Fruit fly (Drosophila melanogaster) whole organism, embryonic: ENCODE data around the gene CG4074.

ENCODE experiments used
- Ada2b ChIP-seq: fragments of 200-800 bp; sonication (Bioruptor generic); IDR thresholded peaks from 2 replicates; pipeline ENCODE4 v1.3.6; 2022; ENCODE audit warnings: missing biosample characterization, missing genetic modification characterization
- BEAF-32 ChIP-seq: fragments of 200-800 bp; sonication (Bioruptor generic); optimal IDR thresholded peaks from 3 replicates; lab custom pipeline; 2017; ENCODE audit warnings: missing biosample characterization, missing genetic modification characterization, mild to moderate bottlenecking, moderate library complexity, missing genetic modification reagents
- Bdp1 ChIP-seq: fragments of 200-800 bp; sonication (Bioruptor generic); optimal IDR thresholded peaks from 3 replicates; lab custom pipeline; 2016; ENCODE audit warnings: missing biosample characterization, missing genetic modification characterization
- CG12104 ChIP-seq: fragments of 200-800 bp; sonication (Bioruptor generic); optimal IDR thresholded peaks from 3 replicates; lab custom pipeline; 2016; ENCODE audit warnings: missing biosample characterization, missing genetic modification characterization
- CG12299 ChIP-seq: fragments of 200-800 bp; sonication (Bioruptor generic); optimal IDR thresholded peaks from 2 replicates; lab custom pipeline; 2018; ENCODE audit warnings: missing biosample characterization, mild to moderate bottlenecking, missing genetic modification characterization
- CG12659 ChIP-seq: fragments of 200-800 bp; sonication (Bioruptor generic); optimal IDR thresholded peaks from 3 replicates; lab custom pipeline; 2017; ENCODE audit warnings: mild to moderate bottlenecking, missing biosample characterization, missing genetic modification reagents, missing genetic modification characterization
- CG13424 ChIP-seq: fragments of 200-800 bp; sonication (Bioruptor generic); optimal IDR thresholded peaks from 2 replicates; lab custom pipeline; 2019; ENCODE audit warnings: missing biosample characterization, mild to moderate bottlenecking, missing genetic modification characterization, moderate library complexity
- CG14710 ChIP-seq: fragments of 200-800 bp; sonication (Bioruptor generic); optimal IDR thresholded peaks from 3 replicates; lab custom pipeline; 2019; ENCODE audit warnings: missing biosample characterization, mild to moderate bottlenecking, missing genetic modification characterization, moderate library complexity
- CG17568 ChIP-seq: fragments of 200-800 bp; sonication (Bioruptor generic); optimal IDR thresholded peaks from 2 replicates; lab custom pipeline; 2018; ENCODE audit warnings: missing biosample characterization, mild to moderate bottlenecking, missing genetic modification characterization, moderate library complexity
- CG17829 ChIP-seq: fragments of 200-800 bp; optimal IDR thresholded peaks from 2 replicates; lab custom pipeline; 2019; ENCODE audit warnings: missing biosample characterization, mild to moderate bottlenecking, missing genetic modification characterization, moderate library complexity
- CG18011 ChIP-seq: fragments of 200-800 bp; sonication (Bioruptor generic); optimal IDR thresholded peaks from 2 replicates; lab custom pipeline; 2017; ENCODE audit warnings: missing biosample characterization, missing genetic modification characterization, mild to moderate bottlenecking, moderate library complexity, missing genotype
- CG1832 ChIP-seq: fragments of 200-800 bp; sonication (Bioruptor generic); optimal IDR thresholded peaks from 2 replicates; lab custom pipeline; 2017; ENCODE audit warnings: missing biosample characterization, mild to moderate bottlenecking, missing genetic modification characterization, inconsistent platforms
- CG31441 ChIP-seq: fragments of 200-800 bp; sonication (Bioruptor generic); IDR thresholded peaks from 2 replicates; pipeline ENCODE4 v1.3.6; 2022; ENCODE audit warnings: missing biosample characterization, missing genetic modification characterization
- CG3995 ChIP-seq: fragments of 200-800 bp; sonication (Bioruptor generic); optimal IDR thresholded peaks from 3 replicates; lab custom pipeline; 2016; ENCODE audit warnings: missing biosample characterization, missing genetic modification characterization
- CG5180 ChIP-seq: fragments of 200-800 bp; sonication (Bioruptor generic); optimal IDR thresholded peaks from 3 replicates; lab custom pipeline; 2017; ENCODE audit warnings: missing biosample characterization, missing genetic modification characterization, mild to moderate bottlenecking, moderate library complexity, missing genetic modification reagents
- Chrac-16 ChIP-seq: fragments of 200-800 bp; sonication (Bioruptor generic); optimal IDR thresholded peaks from 3 replicates; lab custom pipeline; 2016; ENCODE audit warnings: missing biosample characterization, missing genetic modification characterization
- Dbx ChIP-seq: fragments of 200-800 bp; sonication (Bioruptor generic); IDR thresholded peaks from 3 replicates; pipeline ENCODE4 v1.3.6; 2022; ENCODE audit warnings: missing biosample characterization, missing genetic modification characterization
- Dek ChIP-seq: fragments of 200-800 bp; sonication (Bioruptor generic); optimal IDR thresholded peaks from 3 replicates; lab custom pipeline; 2019; ENCODE audit warnings: missing biosample characterization, mild to moderate bottlenecking, missing genetic modification characterization, moderate library complexity
- Dip3 ChIP-seq: fragments of 200-800 bp; sonication (Bioruptor generic); optimal IDR thresholded peaks from 3 replicates; lab custom pipeline; 2016; ENCODE audit warnings: missing biosample characterization, missing genetic modification characterization
- Dll ChIP-seq: fragments of 200-800 bp; sonication (Bioruptor generic); IDR thresholded peaks from 4 replicates; pipeline ENCODE4 v1.3.6; 2022; ENCODE audit warnings: missing biosample characterization, missing genetic modification characterization; ENCODE audit not compliant: partially characterized antibody
- Doc3 ChIP-seq: fragments of 200-800 bp; sonication (Bioruptor generic); IDR thresholded peaks from 3 replicates; pipeline ENCODE4 v1.3.6; 2022; ENCODE audit warnings: missing biosample characterization, missing genetic modification characterization; ENCODE audit not compliant: partially characterized antibody
- Kr ChIP-seq: fragments of 200-800 bp; sonication (Bioruptor generic); optimal IDR thresholded peaks from 2 replicates; lab custom pipeline; 2017; ENCODE audit warnings: missing biosample characterization, mild to moderate bottlenecking, missing genetic modification characterization
- MESR4 ChIP-seq: fragments of 200-800 bp; sonication (Bioruptor generic); optimal IDR thresholded peaks from 2 replicates; lab custom pipeline; 2018; ENCODE audit warnings: missing biosample characterization, mild to moderate bottlenecking, missing genetic modification characterization, moderate library complexity
- PHDP ChIP-seq: fragments of 200-800 bp; sonication (Bioruptor generic); optimal IDR thresholded peaks from 3 replicates; lab custom pipeline; 2018; ENCODE audit warnings: missing biosample characterization, mild to moderate bottlenecking, missing genetic modification characterization, moderate library complexity
- Sox102F ChIP-seq: fragments of 200-800 bp; sonication (Bioruptor generic); optimal IDR thresholded peaks from 2 replicates; lab custom pipeline; 2018; ENCODE audit warnings: missing biosample characterization, mild to moderate bottlenecking, missing genetic modification characterization, moderate library complexity
- Stat92E ChIP-seq, 3 experiments: fragments of >200 bp in 2 of 3; fragments of 200-800 bp in 1 of 3; sonication (Bioruptor generic) in 1 of 3; optimal IDR thresholded peaks; 2 replicates each; lab custom pipeline; 2017 to 2019; ENCODE audit warnings: missing biosample characterization in 3 of 3, missing genetic modification characterization in 3 of 3, mild to moderate bottlenecking in 1 of 3, moderate library complexity in 1 of 3
- amos ChIP-seq: fragments of 200-800 bp; sonication (Bioruptor generic); IDR thresholded peaks from 2 replicates; pipeline ENCODE4 v1.3.6; 2022; ENCODE audit warnings: missing biosample characterization, missing genetic modification characterization; ENCODE audit not compliant: partially characterized antibody
- bcd ChIP-seq: fragments of 200-800 bp; sonication (Bioruptor generic); optimal IDR thresholded peaks from 2 replicates; lab custom pipeline; 2017; ENCODE audit warnings: missing biosample characterization, mild to moderate bottlenecking, missing genetic modification characterization
- fd96Cb ChIP-seq: fragments of 200-800 bp; sonication (Bioruptor generic); optimal IDR thresholded peaks from 2 replicates; lab custom pipeline; 2018; ENCODE audit warnings: missing biosample characterization, mild to moderate bottlenecking, missing genetic modification characterization, moderate library complexity
- gfzf ChIP-seq: fragments of 200-800 bp; sonication (Bioruptor generic); optimal IDR thresholded peaks from 2 replicates; lab custom pipeline; 2016; ENCODE audit warnings: missing biosample characterization, mild to moderate bottlenecking, missing genetic modification characterization, moderate library complexity
- grau ChIP-seq: fragments of 200-800 bp; optimal IDR thresholded peaks from 3 replicates; lab custom pipeline; 2019; ENCODE audit warnings: missing biosample characterization, mild to moderate bottlenecking, missing genetic modification characterization, moderate library complexity
- grn ChIP-seq: fragments of 200-800 bp; sonication (Bioruptor generic); optimal IDR thresholded peaks from 3 replicates; lab custom pipeline; 2017; ENCODE audit warnings: missing biosample characterization, missing genetic modification characterization
- gsb-n ChIP-seq: fragments of 200-800 bp; sonication (Bioruptor generic); optimal IDR thresholded peaks from 3 replicates; lab custom pipeline; 2018; ENCODE audit warnings: missing biosample characterization, mild to moderate bottlenecking, missing genetic modification characterization
- kay ChIP-seq: fragments of 200-800 bp; sonication (Bioruptor generic); optimal IDR thresholded peaks from 2 replicates; lab custom pipeline; 2016; ENCODE audit warnings: missing biosample characterization, missing genetic modification characterization
- kni ChIP-seq: fragments of 200-800 bp; sonication (Bioruptor generic); optimal IDR thresholded peaks from 3 replicates; lab custom pipeline; 2017; ENCODE audit warnings: mild to moderate bottlenecking, missing biosample characterization, missing genetic modification reagents, missing genetic modification characterization
- lmd ChIP-seq: fragments of 200-800 bp; sonication (Bioruptor generic); IDR thresholded peaks from 2 replicates; pipeline ENCODE4 v1.3.6; 2022; ENCODE audit warnings: missing biosample characterization, missing genetic modification characterization
- lov ChIP-seq, 2 experiments: fragments of 200-800 bp in 1 of 2; fragments of >200 bp in 1 of 2; sonication (Bioruptor generic) in 1 of 2; IDR thresholded peaks in 1 of 2; optimal IDR thresholded peaks in 1 of 2; 2 replicates in 1 of 2; 3 replicates in 1 of 2; pipeline versions ENCODE4 v1.3.6 to Lab custom; 2017 to 2022; ENCODE audit warnings: missing biosample characterization in 1 of 2, missing genetic modification characterization in 1 of 2
- odd ChIP-seq: fragments of 200-800 bp; sonication (Bioruptor generic); optimal IDR thresholded peaks from 2 replicates; lab custom pipeline; 2017; ENCODE audit warnings: missing biosample characterization, mild to moderate bottlenecking, missing genetic modification characterization
- psq ChIP-seq: fragments of 200-800 bp; sonication (Bioruptor generic); optimal IDR thresholded peaks from 2 replicates; lab custom pipeline; 2017; ENCODE audit warnings: missing biosample characterization, missing genetic modification characterization
- tap ChIP-seq: fragments of 200-800 bp; optimal IDR thresholded peaks from 3 replicates; lab custom pipeline; 2019; ENCODE audit warnings: missing biosample characterization, mild to moderate bottlenecking, missing genetic modification characterization, moderate library complexity
- tgo ChIP-seq: fragments of 200-800 bp; sonication (Bioruptor generic); IDR thresholded peaks from 3 replicates; pipeline ENCODE4 v1.3.6; 2022; ENCODE audit warnings: missing biosample characterization, missing genetic modification characterization
- trem ChIP-seq: fragments of 200-800 bp; optimal IDR thresholded peaks from 3 replicates; lab custom pipeline; 2019; ENCODE audit warnings: missing biosample characterization, mild to moderate bottlenecking, missing genetic modification characterization, moderate library complexity
- tup ChIP-seq: fragments of 200-800 bp; sonication (Bioruptor generic); optimal IDR thresholded peaks from 2 replicates; lab custom pipeline; 2016; ENCODE audit warnings: missing biosample characterization, mild to moderate bottlenecking, missing genetic modification characterization, moderate library complexity
- zfh1 ChIP-seq: fragments of 200-800 bp; sonication (Bioruptor generic); IDR thresholded peaks from 3 replicates; pipeline ENCODE4 v1.3.6; 2022; ENCODE audit warnings: missing biosample characterization, missing genetic modification characterization

The CG4074 gene

DNA sequence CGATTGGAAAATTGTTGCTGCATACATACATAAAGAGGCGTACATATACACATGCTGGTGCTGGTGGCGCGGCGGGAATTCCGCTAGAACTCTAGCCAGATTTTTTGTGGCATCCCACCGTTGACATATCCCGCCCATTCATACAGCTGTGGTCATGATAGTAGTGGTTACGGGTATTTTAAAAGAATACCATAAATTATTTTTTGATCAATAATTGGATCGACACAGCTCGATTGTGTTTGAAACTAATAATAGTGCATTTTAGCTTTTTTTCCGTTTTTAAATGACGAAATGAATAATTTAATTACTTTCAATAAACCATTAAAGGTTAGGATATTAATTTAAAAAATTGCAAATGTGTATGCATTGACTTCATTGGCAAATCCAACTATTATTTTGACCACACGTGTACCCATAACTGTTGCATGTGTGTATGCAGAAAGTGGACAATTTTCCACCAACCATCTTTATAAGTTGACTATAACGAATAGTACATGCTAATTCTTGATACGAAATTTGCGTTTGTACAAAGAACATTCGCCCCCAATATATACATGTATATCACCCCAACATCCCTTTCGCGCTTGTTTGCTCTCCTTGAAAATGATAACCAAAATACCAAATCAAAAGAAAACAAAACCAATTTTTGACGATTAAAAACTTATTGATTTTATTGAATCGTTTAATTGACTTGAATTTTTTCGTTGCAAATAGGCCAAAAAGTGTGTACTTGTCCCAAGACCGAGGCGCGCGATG lies 2.8 kb upstream of the CG4074 start (continued):
- TF ChIP-seq Stat92E (GFP tag; optimal IDR thresholded peaks at IDR 0.05; lab: Kevin White, UChicago) (no peak), trem (peak; percentile 51), fd96Cb (tag; lab: Kevin White, UChicago) (peak; percentile 73), Ada2b (GFP tag; lab: Robert Waterston, UW) (peak; percentile 82), grn (GFP tag; lab: Kevin White, UChicago) (no peak), Kr (GFP tag; lab: Kevin White, UChicago) (no peak), bcd (peak; percentile 71), kni (GFP tag; lab: Kevin White, UChicago) (no peak), Dip3 (GFP tag; lab: Kevin White, UChicago) (peak; percentile 67), gsb-n (tag; lab: Kevin White, UChicago) (peak; percentile 77), Dll (no peak), odd (GFP tag; lab: Kevin White, UChicago) (peak; percentile 55), CG12104 (GFP tag; lab: Kevin White, UChicago) (peak; percentile 77)

DNA sequence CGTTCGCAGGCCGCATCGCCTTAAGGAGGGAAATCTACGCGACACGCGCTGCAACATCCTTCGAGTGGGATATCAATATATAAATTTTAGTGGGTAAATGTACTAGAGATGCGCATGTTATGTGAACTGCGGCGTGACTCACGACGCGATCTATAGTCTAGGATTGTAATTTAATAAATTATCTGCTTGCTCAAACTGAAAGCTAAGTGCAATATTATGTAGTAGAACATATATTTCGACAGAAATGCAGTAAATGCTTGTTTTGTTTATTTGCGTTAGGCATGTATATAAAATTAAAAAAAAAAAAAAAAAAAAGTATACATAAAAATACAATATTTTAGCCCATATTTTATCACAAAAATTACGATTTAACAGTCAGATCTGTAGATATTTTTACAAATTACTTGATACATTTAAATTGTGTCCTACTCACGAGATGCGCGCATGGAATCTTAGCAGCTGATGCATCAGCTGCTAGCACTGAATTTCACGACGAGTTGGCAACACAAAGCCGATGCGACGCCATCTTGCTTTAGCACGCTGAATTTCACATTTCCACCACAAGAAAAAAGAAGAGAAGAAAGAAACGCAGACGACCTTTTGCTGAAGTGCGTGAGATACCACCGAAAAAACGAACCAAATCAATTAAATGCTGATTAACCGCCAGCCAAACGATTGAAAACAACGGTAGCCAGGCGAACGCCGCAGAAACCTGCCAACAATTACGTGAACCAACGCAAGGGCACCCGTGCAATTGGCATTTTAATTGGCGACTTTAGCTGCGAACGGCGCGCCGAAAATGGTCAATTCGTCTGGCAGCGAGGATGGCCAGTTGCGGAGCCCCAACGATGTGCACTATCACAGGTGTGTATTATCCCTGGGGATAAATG lies 1.9 kb upstream of the CG4074 start, which contains the start of the genes CG4042 and Pitslre:
TSS of gene CG4042 (minus strand) at position 507 of the 890 bp plus-strand sequence.
TSS of gene Pitslre (plus strand) at position 528 of the 890 bp plus-strand sequence.
- peak; percentile 5 for TF ChIP-seq psq (GFP tag; lab: Kevin White, UChicago)
- TF ChIP-seq CG17829 (tag; lab: Kevin White, UChicago), result peak; percentile 31
- TF ChIP-seq Doc3 (GFP tag; lab: Robert Waterston, UW), result peak; percentile 75
- TF ChIP-seq CG5180, result peak; percentile 10
- TF ChIP-seq lov (optimal IDR thresholded peaks at IDR 0.05; lab: Kevin White, UChicago), result no peak
- no peak for TF ChIP-seq lov (GFP tag; IDR thresholded peaks at IDR 0.05; lab: Robert Waterston, UW)
- peak; percentile 55 for TF ChIP-seq amos (GFP tag; lab: Robert Waterston, UW)
- TF ChIP-seq CG31441 (GFP tag; lab: Robert Waterston, UW), result 0 out of 2 replicates have a peak, but pooled peaks have one; percentile 33
- TF ChIP-seq CG13424, result peak; percentile 51
- peak; percentile 37 for TF ChIP-seq CG14710 (tag; lab: Kevin White, UChicago)
- 0 out of 2 replicates have a peak, but pooled peaks have one; percentile 17 for TF ChIP-seq lmd (GFP tag; lab: Robert Waterston, UW)
- TF ChIP-seq tap, result peak; percentile 31
- TF ChIP-seq Dbx (GFP tag; lab: Robert Waterston, UW), result 0 out of 3 replicates have a peak, but pooled peaks have one; percentile 37
- no peak for TF ChIP-seq CG12299 (tag; lab: Kevin White, UChicago)
- TF ChIP-seq CG1832 (GFP tag; lab: Kevin White, UChicago), result no peak
- TF ChIP-seq CG12659, result peak; percentile 21
- TF ChIP-seq CG3995, result peak; percentile 26
- TF ChIP-seq tup (GFP tag; lab: Kevin White, UChicago), result no peak
- peak; percentile 25 for TF ChIP-seq kay (GFP tag; lab: Kevin White, UChicago)
- TF ChIP-seq CG17568 (GFP tag; lab: Kevin White, UChicago), result no peak
- no peak for TF ChIP-seq CG18011 (GFP tag; lab: Kevin White, UChicago)
- peak; percentile 73 for TF ChIP-seq BEAF-32 (GFP tag; lab: Kevin White, UChicago)
- TF ChIP-seq Sox102F (GFP tag; lab: Kevin White, UChicago), result peak; percentile 8
- peak; percentile 97 for TF ChIP-seq MESR4
- peak; percentile 39 for TF ChIP-seq grau (tag; lab: Kevin White, UChicago)
- TF ChIP-seq PHDP (tag; lab: Kevin White, UChicago), result peak; percentile 16
- peak; percentile 23; the same call in 1 of the 3 replicates for TF ChIP-seq tgo (GFP tag; lab: Robert Waterston, UW)
- peak; percentile 60 for TF ChIP-seq Chrac-16 (GFP tag; lab: Kevin White, UChicago)
- no peak for TF ChIP-seq gfzf (GFP tag; lab: Kevin White, UChicago)
- peak; percentile 36 for TF ChIP-seq Dek (tag; lab: Kevin White, UChicago)
- 0 out of 3 replicates have a peak, but pooled peaks have one; percentile 47 for TF ChIP-seq zfh1 (GFP tag; lab: Robert Waterston, UW)
- peak; percentile 16 for TF ChIP-seq Bdp1 (GFP tag; lab: Kevin White, UChicago)
